Fruit fly (Drosophila melanogaster): ENCODE data around the gene CG42327.

The CG42327 gene

dm6 chr3R:11657786-11658193 lies 1.8 kb downstream of the CG42327 start (continued):
- TF ChIP-seq Rfx (GFP tag; IDR thresholded peaks at IDR 0.05), result peak; percentile 79
- TF ChIP-seq btn (GFP tag; optimal IDR thresholded peaks at IDR 0.05), result no peak
- TF ChIP-seq E2f1 (GFP tag; IDR thresholded peaks at IDR 0.05), result peak; percentile 33; the same call in 1 of the 2 replicates
- no peak for TF ChIP-seq ttk (GFP tag; IDR thresholded peaks at IDR 0.05)
- TF ChIP-seq fd3F (GFP tag; optimal IDR thresholded peaks at IDR 0.05), result no peak
- no peak for TF ChIP-seq br (optimal IDR thresholded peaks at IDR 0.05)
- TF ChIP-seq Mad (GFP tag; optimal IDR thresholded peaks at IDR 0.05), result no peak
- no peak for TF ChIP-seq H15 (GFP tag; IDR thresholded peaks at IDR 0.05)
- no peak for TF ChIP-seq CG11695 (GFP tag; IDR thresholded peaks at IDR 0.05)
- TF ChIP-seq da (GFP tag; optimal IDR thresholded peaks at IDR 0.05), result no peak
- TF ChIP-seq CG3847 (GFP tag; IDR thresholded peaks at IDR 0.05), result no peak
- no peak for TF ChIP-seq sima (GFP tag; optimal IDR thresholded peaks at IDR 0.05)
- no peak for TF ChIP-seq Bgb (GFP tag; IDR thresholded peaks at IDR 0.05; ENCODE audit: partially characterized antibody)
- no peak for TF ChIP-seq CG11398 (GFP tag; optimal IDR thresholded peaks at IDR 0.05)
- TF ChIP-seq CG15479 (GFP tag; optimal IDR thresholded peaks at IDR 0.05), result no peak
- no peak for TF ChIP-seq sens-2 (GFP tag; IDR thresholded peaks at IDR 0.05)
- no peak for TF ChIP-seq Doc3 (GFP tag; IDR thresholded peaks at IDR 0.05; ENCODE audit: partially characterized antibody)
- no peak for TF ChIP-seq Doc2 (GFP tag; IDR thresholded peaks at IDR 0.05)
- no peak for TF ChIP-seq Kr (GFP tag; optimal IDR thresholded peaks at IDR 0.05)
- TF ChIP-seq Mes4 (GFP tag; optimal IDR thresholded peaks at IDR 0.05), result no peak
- TF ChIP-seq Dek (tag; optimal IDR thresholded peaks at IDR 0.05), result no peak
- TF ChIP-seq HLHmδ (GFP tag; optimal IDR thresholded peaks at IDR 0.05), result no peak
- TF ChIP-seq TFAM (GFP tag; optimal IDR thresholded peaks at IDR 0.05), result no peak
- no peak for TF ChIP-seq CG4730 (GFP tag; IDR thresholded peaks at IDR 0.05)
- TF ChIP-seq CG15269 (tag; optimal IDR thresholded peaks at IDR 0.05), result peak; percentile 3
- peak; percentile 73 for TF ChIP-seq Drgx (GFP tag; IDR thresholded peaks at IDR 0.05)
- no peak for TF ChIP-seq CG17568 (GFP tag; optimal IDR thresholded peaks at IDR 0.05)
- peak; percentile 4 for TF ChIP-seq pum (GFP tag; optimal IDR thresholded peaks at IDR 0.05)
- no peak for TF ChIP-seq sr (GFP tag; IDR thresholded peaks at IDR 0.05)
- TF ChIP-seq Hey (tag; optimal IDR thresholded peaks at IDR 0.05), result no peak
- TF ChIP-seq CG5180 (GFP tag; optimal IDR thresholded peaks at IDR 0.05), result no peak
- TF ChIP-seq CG16863 (GFP tag; optimal IDR thresholded peaks at IDR 0.05), result no peak
- no peak for TF ChIP-seq Lhr (GFP tag; optimal IDR thresholded peaks at IDR 0.05)
- no peak for TF ChIP-seq tin (GFP tag; optimal IDR thresholded peaks at IDR 0.05)
- TF ChIP-seq Atf-2 (GFP tag; optimal IDR thresholded peaks at IDR 0.05), result no peak
- no peak for TF ChIP-seq ems (GFP tag; optimal IDR thresholded peaks at IDR 0.05)
- no peak for TF ChIP-seq CG11696 (GFP tag; IDR thresholded peaks at IDR 0.05)
- TF ChIP-seq salm (tag; optimal IDR thresholded peaks at IDR 0.05), result no peak
- peak; percentile 73 for TF ChIP-seq slbo (GFP tag; IDR thresholded peaks at IDR 0.05)
- TF ChIP-seq zfh2 (GFP tag; optimal IDR thresholded peaks at IDR 0.05), result peak; percentile 52
- peak; percentile 32 for TF ChIP-seq Fer3 (tag; optimal IDR thresholded peaks at IDR 0.05)
- TF ChIP-seq CG1647 (GFP tag; optimal IDR thresholded peaks at IDR 0.05), result no peak
- TF ChIP-seq CG12219 (GFP tag; optimal IDR thresholded peaks at IDR 0.05), result no peak
- TF ChIP-seq CG4404 (GFP tag; IDR thresholded peaks at IDR 0.05), result peak; percentile 41
- TF ChIP-seq stc (GFP tag; IDR thresholded peaks at IDR 0.05), result no peak
- no peak for TF ChIP-seq Optix (GFP tag; IDR thresholded peaks at IDR 0.05)
- TF ChIP-seq pb (GFP tag; optimal IDR thresholded peaks at IDR 0.05), result peak; percentile 21
- peak; percentile 24 for TF ChIP-seq CG7839 (tag; optimal IDR thresholded peaks at IDR 0.05)
- no peak for TF ChIP-seq emc (GFP tag; optimal IDR thresholded peaks at IDR 0.05)
- no peak for TF ChIP-seq zen2 (GFP tag; IDR thresholded peaks at IDR 0.05; ENCODE audit: partially characterized antibody)
- TF ChIP-seq knrl (GFP tag; IDR thresholded peaks at IDR 0.05; ENCODE audit: partially characterized antibody), result no peak
- no peak for TF ChIP-seq hkb (optimal IDR thresholded peaks at IDR 0.05)
- peak; percentile 39; the same call in 1 of the 2 replicates for TF ChIP-seq hkb (GFP tag; IDR thresholded peaks at IDR 0.05)
